Fruit fly (Drosophila melanogaster) whole organism, embryonic: ENCODE data around the gene Fer2.

Experiments
- ATbp ChIP-seq: fragments of 200-800 bp; sonication (Bioruptor generic); optimal IDR thresholded peaks from 2 replicates; lab custom pipeline; 2017; ENCODE audit warnings: missing biosample characterization, mild to moderate bottlenecking, missing genetic modification characterization, missing genetic modification reagents
- B-H1 ChIP-seq: fragments of 200-800 bp; sonication (Bioruptor generic); IDR thresholded peaks from 3 replicates; pipeline ENCODE4 v1.3.6; 2022; ENCODE audit warnings: missing biosample characterization, missing genetic modification characterization
- CG10321 ChIP-seq: fragments of 200-800 bp; sonication (Bioruptor generic); IDR thresholded peaks from 2 replicates; pipeline ENCODE4 v1.3.6; 2022; ENCODE audit warnings: missing biosample characterization, missing genetic modification characterization
- CG12659 ChIP-seq: fragments of 200-800 bp; sonication (Bioruptor generic); optimal IDR thresholded peaks from 3 replicates; lab custom pipeline; 2017; ENCODE audit warnings: mild to moderate bottlenecking, missing biosample characterization, missing genetic modification reagents, missing genetic modification characterization
- CG13624 ChIP-seq: fragments of 200-800 bp; sonication (Bioruptor generic); optimal IDR thresholded peaks from 2 replicates; lab custom pipeline; 2016; ENCODE audit warnings: missing biosample characterization, missing genetic modification characterization
- CG14441 ChIP-seq: fragments of 200-800 bp; sonication (Bioruptor generic); IDR thresholded peaks from 2 replicates; pipeline ENCODE4 v1.3.6; 2022; ENCODE audit warnings: missing biosample characterization, missing genetic modification characterization
- CG15269 ChIP-seq: fragments of 200-800 bp; sonication (Bioruptor generic); optimal IDR thresholded peaks from 2 replicates; lab custom pipeline; 2018; ENCODE audit warnings: missing biosample characterization, mild to moderate bottlenecking, missing genetic modification characterization, moderate library complexity
- CG1602 ChIP-seq: fragments of 200-800 bp; sonication (Bioruptor generic); optimal IDR thresholded peaks from 3 replicates; lab custom pipeline; 2016; ENCODE audit warnings: missing biosample characterization, missing genetic modification characterization
- CG18011 ChIP-seq: fragments of 200-800 bp; sonication (Bioruptor generic); optimal IDR thresholded peaks from 2 replicates; lab custom pipeline; 2017; ENCODE audit warnings: missing biosample characterization, missing genetic modification characterization, mild to moderate bottlenecking, moderate library complexity, missing genotype
- CG18619 ChIP-seq: fragments of 200-800 bp; sonication (Bioruptor generic); optimal IDR thresholded peaks from 3 replicates; lab custom pipeline; 2017; ENCODE audit warnings: missing biosample characterization, mild to moderate bottlenecking, missing genetic modification characterization
- CG30020 ChIP-seq: fragments of 200-800 bp; optimal IDR thresholded peaks from 2 replicates; lab custom pipeline; 2019; ENCODE audit warnings: missing biosample characterization, mild to moderate bottlenecking, missing genetic modification characterization, moderate library complexity
- CG3407 ChIP-seq: fragments of 200-800 bp; sonication (Bioruptor generic); optimal IDR thresholded peaks from 2 replicates; lab custom pipeline; 2018; ENCODE audit warnings: missing biosample characterization, mild to moderate bottlenecking, missing genetic modification characterization
- CG4617 ChIP-seq: fragments of 200-800 bp; sonication (Bioruptor generic); optimal IDR thresholded peaks from 3 replicates; lab custom pipeline; 2016; ENCODE audit warnings: missing biosample characterization, missing genetic modification characterization, borderline replicate concordance
- CG4730 ChIP-seq: fragments of 200-800 bp; sonication (Bioruptor generic); IDR thresholded peaks from 2 replicates; pipeline ENCODE4 v1.3.6; 2022; ENCODE audit warnings: missing biosample characterization, missing genetic modification characterization
- CG6272 ChIP-seq: fragments of 200-800 bp; sonication (Bioruptor generic); IDR thresholded peaks from 2 replicates; pipeline ENCODE4 v1.3.6; 2022; ENCODE audit warnings: missing biosample characterization, missing genetic modification characterization
- CG6683 ChIP-seq: fragments of 200-800 bp; sonication (Bioruptor generic); optimal IDR thresholded peaks from 2 replicates; lab custom pipeline; 2017; ENCODE audit warnings: missing biosample characterization, mild to moderate bottlenecking, missing genetic modification characterization, missing genetic modification reagents
- CG8388 ChIP-seq: fragments of 200-800 bp; sonication (Bioruptor generic); optimal IDR thresholded peaks from 2 replicates; lab custom pipeline; 2019; ENCODE audit warnings: missing biosample characterization, mild to moderate bottlenecking, missing genetic modification characterization, moderate library complexity
- CG8944 ChIP-seq: fragments of 200-800 bp; sonication (Bioruptor generic); optimal IDR thresholded peaks from 3 replicates; lab custom pipeline; 2016; ENCODE audit warnings: missing biosample characterization, missing genetic modification characterization
- CkIIα-i1 ChIP-seq: fragments of 200-800 bp; sonication (Bioruptor generic); IDR thresholded peaks from 2 replicates; pipeline ENCODE4 v1.3.6; 2022; ENCODE audit warnings: missing biosample characterization, missing genetic modification characterization
- ERR ChIP-seq: fragments of 200-800 bp; sonication (Bioruptor generic); optimal IDR thresholded peaks from 2 replicates; lab custom pipeline; 2016; ENCODE audit warnings: missing biosample characterization, missing genetic modification characterization
- Elba2 ChIP-seq: fragments of 200-800 bp; sonication (Bioruptor generic); optimal IDR thresholded peaks from 3 replicates; lab custom pipeline; 2016; ENCODE audit warnings: missing biosample characterization, missing genetic modification characterization
- Ets65A ChIP-seq: fragments of 200-800 bp; sonication (Bioruptor generic); peaks from one replicate; lab custom pipeline; 2016; ENCODE audit warnings: missing biosample characterization, missing genetic modification characterization
- Fer3 ChIP-seq: fragments of 200-800 bp; sonication (Bioruptor generic); optimal IDR thresholded peaks from 2 replicates; lab custom pipeline; 2018; ENCODE audit warnings: missing biosample characterization, mild to moderate bottlenecking, missing genetic modification characterization, moderate library complexity
- H15 ChIP-seq: fragments of 200-800 bp; sonication (Bioruptor generic); IDR thresholded peaks from 3 replicates; pipeline ENCODE4 v1.3.6; 2022; ENCODE audit warnings: missing biosample characterization, missing genetic modification characterization
- HLH4C ChIP-seq: fragments of 200-800 bp; sonication (Bioruptor generic); IDR thresholded peaks from 3 replicates; pipeline ENCODE4 v1.3.6; 2022; ENCODE audit warnings: missing biosample characterization, missing genetic modification characterization; ENCODE audit not compliant: partially characterized antibody
- Lhr ChIP-seq: fragments of 200-800 bp; sonication (Bioruptor generic); optimal IDR thresholded peaks from 3 replicates; lab custom pipeline; 2017; ENCODE audit warnings: mild to moderate bottlenecking, missing biosample characterization, missing genetic modification reagents, missing genetic modification characterization
- Mes4 ChIP-seq: fragments of 200-800 bp; sonication (Bioruptor generic); optimal IDR thresholded peaks from 2 replicates; lab custom pipeline; 2016; ENCODE audit warnings: missing biosample characterization, missing genetic modification characterization
- Mrtf ChIP-seq: fragments of 200-800 bp; sonication (Bioruptor generic); IDR thresholded peaks from 3 replicates; pipeline ENCODE4 v1.3.6; 2022; ENCODE audit warnings: missing biosample characterization, missing genetic modification characterization
- Ravus ChIP-seq: fragments of 200-800 bp; sonication (Bioruptor generic); IDR thresholded peaks from 2 replicates; pipeline ENCODE4 v1.3.6; 2022; ENCODE audit warnings: missing biosample characterization, missing genetic modification characterization
- Rfx ChIP-seq: fragments of 200-800 bp; sonication (Bioruptor generic); IDR thresholded peaks from 2 replicates; pipeline ENCODE4 v1.3.6; 2022; ENCODE audit warnings: missing biosample characterization, missing genetic modification characterization
- Rx ChIP-seq: fragments of 200-800 bp; sonication (Bioruptor generic); IDR thresholded peaks from 2 replicates; pipeline ENCODE4 v1.3.6; 2022; ENCODE audit warnings: missing biosample characterization, missing genetic modification characterization
- Six4 ChIP-seq: fragments of 200-800 bp; sonication (Bioruptor generic); optimal IDR thresholded peaks from 2 replicates; lab custom pipeline; 2016; ENCODE audit warnings: missing biosample characterization, missing genetic modification characterization
- Sox100B ChIP-seq: fragments of 200-800 bp; sonication (Bioruptor generic); optimal IDR thresholded peaks from 3 replicates; lab custom pipeline; 2018; ENCODE audit warnings: missing biosample characterization, mild to moderate bottlenecking, missing genetic modification characterization
- Sox102F ChIP-seq: fragments of 200-800 bp; sonication (Bioruptor generic); optimal IDR thresholded peaks from 2 replicates; lab custom pipeline; 2018; ENCODE audit warnings: missing biosample characterization, mild to moderate bottlenecking, missing genetic modification characterization, moderate library complexity
- Sry-δ ChIP-seq: fragments of 200-800 bp; sonication (Bioruptor generic); optimal IDR thresholded peaks from 2 replicates; lab custom pipeline; 2016; ENCODE audit warnings: missing biosample characterization, missing genetic modification characterization
- dimm ChIP-seq: fragments of 200-800 bp; sonication (Bioruptor generic); IDR thresholded peaks from 2 replicates; pipeline ENCODE4 v1.3.6; 2022; ENCODE audit warnings: missing biosample characterization, missing genetic modification characterization
- disco-r ChIP-seq: fragments of 200-800 bp; sonication (Bioruptor generic); optimal IDR thresholded peaks from 2 replicates; lab custom pipeline; 2016; ENCODE audit warnings: missing biosample characterization, missing genetic modification characterization
- dmrt11E ChIP-seq: fragments of 200-800 bp; sonication (Bioruptor generic); optimal IDR thresholded peaks from 3 replicates; lab custom pipeline; 2018; ENCODE audit warnings: missing biosample characterization, mild to moderate bottlenecking, missing genetic modification characterization, moderate library complexity
- dysf ChIP-seq: fragments of 200-800 bp; sonication (Bioruptor generic); IDR thresholded peaks from 3 replicates; pipeline ENCODE4 v1.3.6; 2022; ENCODE audit warnings: missing biosample characterization, missing genetic modification characterization
- fru ChIP-seq: fragments of >200 bp; optimal IDR thresholded peaks from 2 replicates; lab custom pipeline; 2017
- grau ChIP-seq: fragments of 200-800 bp; optimal IDR thresholded peaks from 3 replicates; lab custom pipeline; 2019; ENCODE audit warnings: missing biosample characterization, mild to moderate bottlenecking, missing genetic modification characterization, moderate library complexity
- grn ChIP-seq: fragments of 200-800 bp; sonication (Bioruptor generic); optimal IDR thresholded peaks from 3 replicates; lab custom pipeline; 2017; ENCODE audit warnings: missing biosample characterization, missing genetic modification characterization
- gsb ChIP-seq: fragments of 200-800 bp; sonication (Bioruptor generic); IDR thresholded peaks from 2 replicates; pipeline ENCODE4 v1.3.6; 2022; ENCODE audit warnings: missing biosample characterization, missing genetic modification characterization
- hth ChIP-seq: fragments of >200 bp; optimal IDR thresholded peaks from 2 replicates; lab custom pipeline; 2017; ENCODE audit warnings: inconsistent platforms
- jigr1 ChIP-seq: fragments of 200-800 bp; sonication (Bioruptor generic); IDR thresholded peaks from 3 replicates; pipeline ENCODE4 v1.3.6; 2022; ENCODE audit warnings: missing biosample characterization, missing genetic modification characterization
- mld ChIP-seq: fragments of 200-800 bp; sonication (Bioruptor generic); IDR thresholded peaks from 3 replicates; pipeline ENCODE4 v1.3.6; 2022; ENCODE audit warnings: missing biosample characterization, missing genetic modification characterization; ENCODE audit not compliant: partially characterized antibody
- pros ChIP-seq: fragments of 200-800 bp; sonication (Bioruptor generic); optimal IDR thresholded peaks from 3 replicates; lab custom pipeline; 2019; ENCODE audit warnings: missing biosample characterization, mild to moderate bottlenecking, missing genetic modification characterization, moderate library complexity
- pzg ChIP-seq: fragments of 200-800 bp; sonication (Bioruptor generic); optimal IDR thresholded peaks from 3 replicates; lab custom pipeline; 2018; ENCODE audit warnings: missing biosample characterization, mild to moderate bottlenecking, missing genetic modification characterization, moderate library complexity
- ro ChIP-seq: fragments of 200-800 bp; sonication (Bioruptor generic); IDR thresholded peaks from 2 replicates; pipeline ENCODE4 v1.3.6; 2022; ENCODE audit warnings: missing biosample characterization, missing genetic modification characterization
- seq ChIP-seq: fragments of 200-800 bp; sonication (Bioruptor generic); IDR thresholded peaks from 2 replicates; pipeline ENCODE4 v1.3.6; 2022; ENCODE audit warnings: missing biosample characterization, missing genetic modification characterization
- twi ChIP-seq: fragments of 200-800 bp; optimal IDR thresholded peaks from 2 replicates; lab custom pipeline; 2019; ENCODE audit warnings: missing biosample characterization, mild to moderate bottlenecking, missing genetic modification characterization, moderate library complexity
- zfh2 ChIP-seq: fragments of 200-800 bp; sonication (Bioruptor generic); optimal IDR thresholded peaks from 2 replicates; lab custom pipeline; 2016; ENCODE audit warnings: missing biosample characterization, missing genetic modification characterization

The Fer2 gene

DNA sequence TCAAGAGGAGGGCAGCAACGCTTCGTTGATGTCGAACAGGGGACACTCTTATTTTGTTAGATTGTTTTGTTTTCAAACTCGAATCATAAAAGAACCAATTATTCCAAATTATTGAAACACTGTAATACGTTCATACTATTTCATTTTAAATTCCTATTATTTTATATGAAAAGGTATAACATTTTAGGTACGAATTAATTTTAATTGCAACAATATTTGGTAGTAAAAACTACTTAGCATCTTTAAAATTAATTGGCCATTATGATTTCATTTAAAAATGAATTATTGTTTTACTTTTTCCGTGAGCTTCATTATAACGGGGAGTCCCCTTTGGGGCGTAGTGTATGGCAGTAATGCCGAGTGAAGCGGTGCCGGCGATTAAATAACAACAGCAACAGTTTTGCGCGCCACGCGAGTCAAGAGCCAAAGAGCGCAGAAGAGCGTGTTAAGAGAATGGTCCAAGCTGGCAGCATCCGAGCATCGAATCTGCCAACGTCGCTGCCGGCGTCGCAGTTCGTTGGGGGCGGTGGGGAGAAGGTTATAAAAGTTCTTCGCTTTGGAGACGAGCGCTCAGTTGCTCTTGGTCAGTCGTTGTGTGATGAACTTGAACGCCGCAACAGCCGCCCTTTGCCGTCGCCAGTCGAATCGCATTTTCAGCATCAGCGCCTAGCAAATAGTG is 6.6 kb upstream of the Fer2 start (continued):
- no peak for TF ChIP-seq Lhr (GFP tag; lab: Kevin White, UChicago)
- no peak for TF ChIP-seq Elba2 (GFP tag; lab: Kevin White, UChicago)
- no peak for TF ChIP-seq CG18619 (GFP tag; lab: Kevin White, UChicago)
- TF ChIP-seq CG30020 (tag; lab: Kevin White, UChicago) = no peak
- TF ChIP-seq B-H1 (GFP tag; lab: Robert Waterston, UW) = peak; percentile 28; the same call in 1 of the 3 replicates
- TF ChIP-seq CG10321 = no peak
- TF ChIP-seq hth (lab: Kevin White, UChicago) = no peak
- no peak for TF ChIP-seq CG8388 (GFP tag; lab: Kevin White, UChicago)
- TF ChIP-seq grau (tag; lab: Kevin White, UChicago) = peak; percentile 68
- TF ChIP-seq H15 (GFP tag; lab: Robert Waterston, UW) = no peak
- no peak for TF ChIP-seq CG6683 (GFP tag; lab: Kevin White, UChicago)
- TF ChIP-seq grn = no peak
- TF ChIP-seq jigr1 (GFP tag; lab: Robert Waterston, UW) = no peak
- peak; percentile 29 for TF ChIP-seq CG1602 (GFP tag; lab: Kevin White, UChicago)
- no peak for TF ChIP-seq Ravus (GFP tag; lab: Robert Waterston, UW)
- TF ChIP-seq pzg = no peak
- TF ChIP-seq Six4 (GFP tag; lab: Kevin White, UChicago) = no peak
- TF ChIP-seq Mrtf (GFP tag; lab: Robert Waterston, UW) = no peak
- TF ChIP-seq CG4617 = no peak
- peak; percentile 61 for TF ChIP-seq Sox100B (GFP tag; lab: Kevin White, UChicago)
- no peak for TF ChIP-seq CG3407 (GFP tag; lab: Kevin White, UChicago)
- no peak for TF ChIP-seq twi (tag; lab: Kevin White, UChicago)
- no peak for TF ChIP-seq mld (GFP tag; lab: Robert Waterston, UW)
- no peak for TF ChIP-seq dimm
- TF ChIP-seq CG4730 = no peak
- no peak for TF ChIP-seq zfh2 (GFP tag; lab: Kevin White, UChicago)
- TF ChIP-seq HLH4C = no peak
- peak; percentile 67; the same call in 2 of the 3 replicates for TF ChIP-seq dysf (GFP tag; lab: Robert Waterston, UW)
- TF ChIP-seq pros = no peak
- peak; percentile 30 for TF ChIP-seq Fer3 (tag; lab: Kevin White, UChicago)
- TF ChIP-seq dmrt11E (tag; lab: Kevin White, UChicago) = no peak
- TF ChIP-seq CG14441 (GFP tag; lab: Robert Waterston, UW) = no peak
- no peak for TF ChIP-seq Rx (GFP tag; lab: Robert Waterston, UW)
- peak; percentile 56 for TF ChIP-seq Sox102F (GFP tag; lab: Kevin White, UChicago)
- TF ChIP-seq ATbp (GFP tag; lab: Kevin White, UChicago) = peak; percentile 39
- no peak for TF ChIP-seq gsb (GFP tag; lab: Robert Waterston, UW)
- no peak for TF ChIP-seq ERR (GFP tag; lab: Kevin White, UChicago)
- TF ChIP-seq disco-r (GFP tag; lab: Kevin White, UChicago) = no peak
- TF ChIP-seq CkIIα-i1 (GFP tag; lab: Robert Waterston, UW) = no peak
- TF ChIP-seq Mes4 = no peak
- no peak for TF ChIP-seq Sry-δ
- TF ChIP-seq CG8944 (GFP tag; lab: Kevin White, UChicago) = no peak
- no peak for TF ChIP-seq fru
- TF ChIP-seq CG13624 (GFP tag; lab: Kevin White, UChicago) = no peak
- no peak for TF ChIP-seq seq (GFP tag; lab: Robert Waterston, UW)
- peak; percentile 36 for TF ChIP-seq Rfx (GFP tag; lab: Robert Waterston, UW)
- no peak for TF ChIP-seq CG18011 (GFP tag; lab: Kevin White, UChicago)
- peak; percentile 53 for TF ChIP-seq CG12659 (GFP tag; lab: Kevin White, UChicago)
- TF ChIP-seq CG6272 (GFP tag; lab: Robert Waterston, UW) = no peak
- TF ChIP-seq Ets65A (GFP tag; lab: Kevin White, UChicago) = peak; percentile 1
- peak; percentile 61 for TF ChIP-seq CG15269 (tag; lab: Kevin White, UChicago)
- no peak for TF ChIP-seq ro (GFP tag; lab: Robert Waterston, UW)
